Fruit fly (Drosophila melanogaster) whole organism, embryonic: ENCODE data around the gene CG16749.

Experiments used
- Atf6 ChIP-seq: fragments of 200-800 bp; sonication (Bioruptor generic); IDR thresholded peaks from 2 replicates; pipeline ENCODE4 v1.3.6; 2022; ENCODE audit warnings: missing biosample characterization, missing genetic modification characterization
- BEAF-32 ChIP-seq: fragments of 200-800 bp; sonication (Bioruptor generic); optimal IDR thresholded peaks from 3 replicates; lab custom pipeline; 2017; ENCODE audit warnings: missing biosample characterization, missing genetic modification characterization, mild to moderate bottlenecking, moderate library complexity, missing genetic modification reagents
- CG10147 ChIP-seq: fragments of 200-800 bp; sonication (Bioruptor generic); optimal IDR thresholded peaks from 2 replicates; lab custom pipeline; 2019; ENCODE audit warnings: missing biosample characterization, mild to moderate bottlenecking, missing genetic modification characterization, moderate library complexity
- CG10431 ChIP-seq: fragments of 200-800 bp; sonication (Bioruptor generic); optimal IDR thresholded peaks from 3 replicates; lab custom pipeline; 2018; ENCODE audit warnings: missing biosample characterization, mild to moderate bottlenecking, missing genetic modification characterization
- CG11247 ChIP-seq: fragments of 200-800 bp; sonication (Bioruptor generic); IDR thresholded peaks from 2 replicates; pipeline ENCODE4 v1.3.6; 2022; ENCODE audit warnings: missing biosample characterization, missing genetic modification characterization
- CG12219 ChIP-seq: fragments of 200-800 bp; sonication (Bioruptor generic); optimal IDR thresholded peaks from 3 replicates; lab custom pipeline; 2018; ENCODE audit warnings: missing biosample characterization, mild to moderate bottlenecking, missing genetic modification characterization
- CG13123 ChIP-seq: fragments of 200-800 bp; sonication (Bioruptor generic); optimal IDR thresholded peaks from 2 replicates; lab custom pipeline; 2016; ENCODE audit warnings: missing biosample characterization, missing genetic modification characterization
- CG13296 ChIP-seq: fragments of 200-800 bp; sonication (Bioruptor generic); optimal IDR thresholded peaks from 3 replicates; lab custom pipeline; 2018; ENCODE audit warnings: missing biosample characterization, mild to moderate bottlenecking, missing genetic modification characterization
- CG14710 ChIP-seq: fragments of 200-800 bp; sonication (Bioruptor generic); optimal IDR thresholded peaks from 3 replicates; lab custom pipeline; 2019; ENCODE audit warnings: missing biosample characterization, mild to moderate bottlenecking, missing genetic modification characterization, moderate library complexity
- CG14965 ChIP-seq: fragments of 200-800 bp; sonication (Bioruptor generic); optimal IDR thresholded peaks from 2 replicates; lab custom pipeline; 2016; ENCODE audit warnings: missing biosample characterization, missing genetic modification characterization, borderline replicate concordance
- CG15073 ChIP-seq: fragments of 200-800 bp; sonication (Bioruptor generic); optimal IDR thresholded peaks from 2 replicates; lab custom pipeline; 2016; ENCODE audit warnings: missing biosample characterization, missing genetic modification characterization
- CG1647 ChIP-seq: fragments of 200-800 bp; sonication (Bioruptor generic); optimal IDR thresholded peaks from 3 replicates; lab custom pipeline; 2016; ENCODE audit warnings: missing biosample characterization, missing genetic modification characterization
- CG18011 ChIP-seq: fragments of 200-800 bp; sonication (Bioruptor generic); optimal IDR thresholded peaks from 2 replicates; lab custom pipeline; 2017; ENCODE audit warnings: missing biosample characterization, missing genetic modification characterization, mild to moderate bottlenecking, moderate library complexity, missing genotype
- CG18619 ChIP-seq: fragments of 200-800 bp; sonication (Bioruptor generic); optimal IDR thresholded peaks from 3 replicates; lab custom pipeline; 2017; ENCODE audit warnings: missing biosample characterization, mild to moderate bottlenecking, missing genetic modification characterization
- CG2712 ChIP-seq: fragments of 200-800 bp; optimal IDR thresholded peaks from 3 replicates; lab custom pipeline; 2019; ENCODE audit warnings: missing biosample characterization, mild to moderate bottlenecking, missing genetic modification characterization, moderate library complexity
- CG32767 ChIP-seq: fragments of 200-800 bp; sonication (Bioruptor generic); IDR thresholded peaks from 2 replicates; pipeline ENCODE4 v1.3.6; 2022; ENCODE audit warnings: missing biosample characterization, missing genetic modification characterization
- CG4617 ChIP-seq: fragments of 200-800 bp; sonication (Bioruptor generic); optimal IDR thresholded peaks from 3 replicates; lab custom pipeline; 2016; ENCODE audit warnings: missing biosample characterization, missing genetic modification characterization, borderline replicate concordance
- CG5180 ChIP-seq: fragments of 200-800 bp; sonication (Bioruptor generic); optimal IDR thresholded peaks from 3 replicates; lab custom pipeline; 2017; ENCODE audit warnings: missing biosample characterization, missing genetic modification characterization, mild to moderate bottlenecking, moderate library complexity, missing genetic modification reagents
- CG7357 ChIP-seq: fragments of 200-800 bp; sonication (Bioruptor generic); IDR thresholded peaks from 3 replicates; pipeline ENCODE4 v1.3.6; 2022; ENCODE audit warnings: missing biosample characterization, missing genetic modification characterization
- CG7963 ChIP-seq: fragments of 200-800 bp; sonication (Bioruptor generic); IDR thresholded peaks from 3 replicates; pipeline ENCODE4 v1.3.6; 2022; ENCODE audit warnings: missing biosample characterization, missing genetic modification characterization; ENCODE audit not compliant: partially characterized antibody
- Chrac-16 ChIP-seq: fragments of 200-800 bp; sonication (Bioruptor generic); optimal IDR thresholded peaks from 3 replicates; lab custom pipeline; 2016; ENCODE audit warnings: missing biosample characterization, missing genetic modification characterization
- Dref ChIP-seq: fragments of 200-800 bp; sonication (Bioruptor generic); IDR thresholded peaks from 2 replicates; pipeline ENCODE4 v1.3.6; 2022; ENCODE audit warnings: missing biosample characterization, missing genetic modification characterization
- Drgx ChIP-seq: fragments of 200-800 bp; sonication (Bioruptor generic); IDR thresholded peaks from 2 replicates; pipeline ENCODE4 v1.3.6; 2022; ENCODE audit warnings: missing biosample characterization, missing genetic modification characterization
- HLH54F ChIP-seq: fragments of 200-800 bp; sonication (Bioruptor generic); optimal IDR thresholded peaks from 3 replicates; lab custom pipeline; 2016; ENCODE audit warnings: missing biosample characterization, missing genetic modification characterization
- Kr ChIP-seq: fragments of 200-800 bp; sonication (Bioruptor generic); optimal IDR thresholded peaks from 2 replicates; lab custom pipeline; 2017; ENCODE audit warnings: missing biosample characterization, mild to moderate bottlenecking, missing genetic modification characterization
- Lhr ChIP-seq: fragments of 200-800 bp; sonication (Bioruptor generic); optimal IDR thresholded peaks from 3 replicates; lab custom pipeline; 2017; ENCODE audit warnings: mild to moderate bottlenecking, missing biosample characterization, missing genetic modification reagents, missing genetic modification characterization
- MTF-1 ChIP-seq: fragments of 200-800 bp; sonication (Bioruptor generic); optimal IDR thresholded peaks from 2 replicates; lab custom pipeline; 2018; ENCODE audit warnings: missing biosample characterization, mild to moderate bottlenecking, missing genetic modification characterization, borderline replicate concordance
- Max ChIP-seq: fragments of 200-800 bp; sonication (Bioruptor generic); optimal IDR thresholded peaks from 2 replicates; lab custom pipeline; 2016; ENCODE audit warnings: missing biosample characterization, mild to moderate bottlenecking, missing genetic modification characterization
- Mrtf ChIP-seq: fragments of 200-800 bp; sonication (Bioruptor generic); IDR thresholded peaks from 3 replicates; pipeline ENCODE4 v1.3.6; 2022; ENCODE audit warnings: missing biosample characterization, missing genetic modification characterization
- PHDP ChIP-seq: fragments of 200-800 bp; sonication (Bioruptor generic); optimal IDR thresholded peaks from 3 replicates; lab custom pipeline; 2018; ENCODE audit warnings: missing biosample characterization, mild to moderate bottlenecking, missing genetic modification characterization, moderate library complexity
- Trl ChIP-seq, 3 experiments: fragments of >200 bp in 2 of 3; fragments of 200-800 bp in 1 of 3; sonication (Bioruptor generic) in 1 of 3; optimal IDR thresholded peaks; 2 replicates in 1 of 3; 3 replicates in 2 of 3; lab custom pipeline; 2016 to 2017; ENCODE audit warnings: missing biosample characterization in 1 of 3, missing genetic modification characterization in 1 of 3
- al ChIP-seq: fragments of 200-800 bp; sonication (Bioruptor generic); IDR thresholded peaks from 2 replicates; pipeline ENCODE4 v1.3.6; 2022; ENCODE audit warnings: missing biosample characterization, missing genetic modification characterization
- ase ChIP-seq: fragments of 200-800 bp; sonication (Bioruptor generic); IDR thresholded peaks from 3 replicates; pipeline ENCODE4 v1.3.6; 2022; ENCODE audit warnings: missing biosample characterization, missing genetic modification characterization
- cas ChIP-seq: fragments of 200-800 bp; sonication (Bioruptor generic); IDR thresholded peaks from 2 replicates; pipeline ENCODE4 v1.3.6; 2022; ENCODE audit warnings: missing biosample characterization, missing genetic modification characterization
- ci ChIP-seq: fragments of 200-800 bp; sonication (Bioruptor generic); IDR thresholded peaks from 3 replicates; pipeline ENCODE4 v1.3.6; 2022; ENCODE audit warnings: missing biosample characterization, missing genetic modification characterization
- crc ChIP-seq: fragments of 200-800 bp; sonication (Bioruptor generic); optimal IDR thresholded peaks from 2 replicates; lab custom pipeline; 2016; ENCODE audit warnings: missing biosample characterization, missing genetic modification characterization
- crp ChIP-seq, 2 experiments: fragments of 200-800 bp; sonication (Bioruptor generic); optimal IDR thresholded peaks; 2 replicates in 1 of 2; 3 replicates in 1 of 2; lab custom pipeline; 2017; ENCODE audit warnings: missing biosample characterization in 2 of 2, missing genetic modification characterization in 2 of 2, mild to moderate bottlenecking in 1 of 2, moderate library complexity in 1 of 2
- dpn ChIP-seq, 2 experiments: fragments of 200-800 bp; sonication (Bioruptor generic); optimal IDR thresholded peaks; 3 replicates each; lab custom pipeline; 2016; ENCODE audit warnings: missing biosample characterization in 2 of 2, missing genetic modification characterization in 2 of 2
- fd64A ChIP-seq: fragments of 200-800 bp; sonication (Bioruptor generic); optimal IDR thresholded peaks from 3 replicates; lab custom pipeline; 2018; ENCODE audit warnings: missing biosample characterization, mild to moderate bottlenecking, missing genetic modification characterization
- fu2 ChIP-seq: fragments of 200-800 bp; sonication (Bioruptor generic); optimal IDR thresholded peaks from 2 replicates; lab custom pipeline; 2016; ENCODE audit warnings: missing biosample characterization, missing genetic modification characterization
- ken ChIP-seq: fragments of 200-800 bp; sonication (Bioruptor generic); IDR thresholded peaks from 3 replicates; pipeline ENCODE4 v1.3.6; 2022; ENCODE audit warnings: missing biosample characterization, missing genetic modification characterization
- lov ChIP-seq, 2 experiments: fragments of 200-800 bp in 1 of 2; fragments of >200 bp in 1 of 2; sonication (Bioruptor generic) in 1 of 2; IDR thresholded peaks in 1 of 2; optimal IDR thresholded peaks in 1 of 2; 2 replicates in 1 of 2; 3 replicates in 1 of 2; pipeline versions ENCODE4 v1.3.6 to Lab custom; 2017 to 2022; ENCODE audit warnings: missing biosample characterization in 1 of 2, missing genetic modification characterization in 1 of 2
- luna ChIP-seq: fragments of 200-800 bp; sonication (Bioruptor generic); optimal IDR thresholded peaks from 2 replicates; lab custom pipeline; 2016; ENCODE audit warnings: missing biosample characterization, missing genetic modification characterization
- onecut ChIP-seq: fragments of 200-800 bp; sonication (Bioruptor generic); IDR thresholded peaks from 2 replicates; pipeline ENCODE4 v1.3.6; 2022; ENCODE audit warnings: missing biosample characterization, missing genetic modification characterization
- row ChIP-seq: fragments of 200-800 bp; sonication (Bioruptor generic); IDR thresholded peaks from 3 replicates; pipeline ENCODE4 v1.3.6; 2022; ENCODE audit warnings: missing biosample characterization, missing genetic modification characterization
- tap ChIP-seq: fragments of 200-800 bp; optimal IDR thresholded peaks from 3 replicates; lab custom pipeline; 2019; ENCODE audit warnings: missing biosample characterization, mild to moderate bottlenecking, missing genetic modification characterization, moderate library complexity
- unpg ChIP-seq: fragments of 200-800 bp; sonication (Bioruptor generic); optimal IDR thresholded peaks from 3 replicates; lab custom pipeline; 2018; ENCODE audit warnings: missing biosample characterization, mild to moderate bottlenecking, missing genetic modification characterization, moderate library complexity
- yki ChIP-seq: fragments of >200 bp; optimal IDR thresholded peaks from 3 replicates; lab custom pipeline; 2018
- zfh1 ChIP-seq: fragments of 200-800 bp; sonication (Bioruptor generic); IDR thresholded peaks from 3 replicates; pipeline ENCODE4 v1.3.6; 2022; ENCODE audit warnings: missing biosample characterization, missing genetic modification characterization

Gene CG16749

dm6 chr3R:9370413-9370812 lies 38.7 kb upstream of the CG16749 start (continued):
- TF ChIP-seq unpg (GFP tag; lab: Kevin White, UChicago) (peak; percentile 65), onecut (peak; percentile 29; the same call in 1 of the 2 replicates), CG7357 (GFP tag; lab: Robert Waterston, UW) (peak; percentile 52; the same call in 1 of the 3 replicates), CG14965 (GFP tag; lab: Kevin White, UChicago) (no peak), CG5180 (GFP tag; lab: Kevin White, UChicago) (peak; percentile 2), CG14710 (tag; lab: Kevin White, UChicago) (no peak), luna (no peak), cas (no peak), CG10431 (GFP tag; lab: Kevin White, UChicago) (no peak), CG1647 (peak; percentile 31), CG2712 (tag; lab: Kevin White, UChicago) (peak; percentile 45), fd64A (GFP tag; lab: Kevin White, UChicago) (no peak), dpn (GFP tag; optimal IDR thresholded peaks at IDR 0.05; lab: Kevin White, UChicago) (peak; percentile 53 to 64), al (GFP tag; lab: Robert Waterston, UW) (peak; percentile 52; the same call in 1 of the 2 replicates), Chrac-16 (GFP tag; lab: Kevin White, UChicago) (peak; percentile 26), Dref (GFP tag; lab: Robert Waterston, UW) (no peak), Kr (GFP tag; lab: Kevin White, UChicago) (no peak), CG12219 (GFP tag; lab: Kevin White, UChicago) (peak; percentile 50), HLH54F (GFP tag; lab: Kevin White, UChicago) (peak; percentile 31), MTF-1 (GFP tag; lab: Kevin White, UChicago) (no peak), CG18619 (GFP tag; lab: Kevin White, UChicago) (peak; percentile 6), ken (GFP tag; lab: Robert Waterston, UW) (no peak), ase (GFP tag; lab: Robert Waterston, UW) (peak; percentile 27; the same call in 2 of the 3 replicates), BEAF-32 (GFP tag; lab: Kevin White, UChicago) (no peak), fu2 (GFP tag; lab: Kevin White, UChicago) (peak; percentile 19), CG18011 (GFP tag; lab: Kevin White, UChicago) (peak; percentile 27), Max (GFP tag; lab: Kevin White, UChicago) (peak; percentile 11), Trl (optimal IDR thresholded peaks at IDR 0.05; lab: Kevin White, UChicago) (peak in 1 of 2 experiments; percentile 14), Trl (GFP tag; optimal IDR thresholded peaks at IDR 0.05; lab: Kevin White, UChicago) (no peak), Atf6 (GFP tag; lab: Robert Waterston, UW) (peak; percentile 82), Lhr (GFP tag; lab: Kevin White, UChicago) (no peak), CG7963 (GFP tag; lab: Robert Waterston, UW) (no peak), crp (GFP tag; optimal IDR thresholded peaks at IDR 0.05; lab: Kevin White, UChicago) (no peak), lov (optimal IDR thresholded peaks at IDR 0.05; lab: Kevin White, UChicago) (no peak), lov (GFP tag; IDR thresholded peaks at IDR 0.05; lab: Robert Waterston, UW) (no peak), crc (GFP tag; lab: Kevin White, UChicago) (peak; percentile 17), Mrtf (GFP tag; lab: Robert Waterston, UW) (0 out of 3 replicates have a peak, but pooled peaks have one; percentile 25), CG13123 (GFP tag; lab: Kevin White, UChicago) (no peak), row (peak; percentile 85), CG32767 (GFP tag; lab: Robert Waterston, UW) (0 out of 2 replicates have a peak, but pooled peaks have one; percentile 34), CG4617 (GFP tag; lab: Kevin White, UChicago) (no peak), Drgx (GFP tag; lab: Robert Waterston, UW) (peak; percentile 44; the same call in 1 of the 2 replicates), CG10147 (GFP tag; lab: Kevin White, UChicago) (peak; percentile 34), yki (lab: Kevin White, UChicago) (no peak), ci (GFP tag; lab: Robert Waterston, UW) (0 out of 3 replicates have a peak, but pooled peaks have one; percentile 46), CG15073 (GFP tag; lab: Kevin White, UChicago) (no peak), PHDP (tag; lab: Kevin White, UChicago) (peak; percentile 69), tap (tag; lab: Kevin White, UChicago) (peak; percentile 54), zfh1 (peak; percentile 35; the same call in 1 of the 3 replicates), CG11247 (GFP tag; lab: Robert Waterston, UW) (0 out of 2 replicates have a peak, but pooled peaks have one; percentile 27), CG13296 (GFP tag; lab: Kevin White, UChicago) (peak; percentile 72)
